Fruit fly (Drosophila melanogaster) whole organism, embryonic: Measurements from ENCODE around the gene CG14022.

Experiments used
- Asciz ChIP-seq: fragments of 200-800 bp; sonication (Bioruptor generic); optimal IDR thresholded peaks from 2 replicates; lab custom pipeline; 2017; ENCODE audit warnings: missing biosample characterization, mild to moderate bottlenecking, missing genetic modification characterization, missing genetic modification reagents
- BEAF-32 ChIP-seq: fragments of 200-800 bp; sonication (Bioruptor generic); optimal IDR thresholded peaks from 3 replicates; lab custom pipeline; 2017; ENCODE audit warnings: missing biosample characterization, missing genetic modification characterization, mild to moderate bottlenecking, moderate library complexity, missing genetic modification reagents
- Bdp1 ChIP-seq: fragments of 200-800 bp; sonication (Bioruptor generic); optimal IDR thresholded peaks from 3 replicates; lab custom pipeline; 2016; ENCODE audit warnings: missing biosample characterization, missing genetic modification characterization
- CG1024 ChIP-seq: fragments of 200-800 bp; sonication (Bioruptor generic); IDR thresholded peaks from 2 replicates; pipeline ENCODE4 v1.3.6; 2022; ENCODE audit warnings: missing biosample characterization, missing genetic modification characterization
- CG10366 ChIP-seq: fragments of 200-800 bp; sonication (Bioruptor generic); IDR thresholded peaks from 2 replicates; pipeline ENCODE4 v1.3.6; 2022; ENCODE audit warnings: missing biosample characterization, missing genetic modification characterization
- CG10431 ChIP-seq: fragments of 200-800 bp; sonication (Bioruptor generic); optimal IDR thresholded peaks from 3 replicates; lab custom pipeline; 2018; ENCODE audit warnings: missing biosample characterization, mild to moderate bottlenecking, missing genetic modification characterization
- CG13296 ChIP-seq: fragments of 200-800 bp; sonication (Bioruptor generic); optimal IDR thresholded peaks from 3 replicates; lab custom pipeline; 2018; ENCODE audit warnings: missing biosample characterization, mild to moderate bottlenecking, missing genetic modification characterization
- CG1603 ChIP-seq: fragments of 200-800 bp; sonication (Bioruptor generic); optimal IDR thresholded peaks from 2 replicates; lab custom pipeline; 2019; ENCODE audit warnings: missing biosample characterization, mild to moderate bottlenecking, missing genetic modification characterization, moderate library complexity
- CG16813 ChIP-seq: fragments of 200-800 bp; sonication (Bioruptor generic); IDR thresholded peaks from 3 replicates; pipeline ENCODE4 v1.3.6; 2022; ENCODE audit warnings: missing biosample characterization, missing genetic modification characterization; ENCODE audit not compliant: partially characterized antibody
- CG2202 ChIP-seq: fragments of 200-800 bp; sonication (Bioruptor generic); optimal IDR thresholded peaks from 2 replicates; lab custom pipeline; 2018; ENCODE audit warnings: missing biosample characterization, mild to moderate bottlenecking, missing genetic modification characterization
- CG2712 ChIP-seq: fragments of 200-800 bp; optimal IDR thresholded peaks from 3 replicates; lab custom pipeline; 2019; ENCODE audit warnings: missing biosample characterization, mild to moderate bottlenecking, missing genetic modification characterization, moderate library complexity
- CG31224 ChIP-seq: fragments of 200-800 bp; sonication (Bioruptor generic); IDR thresholded peaks from 2 replicates; pipeline ENCODE4 v1.3.6; 2022; ENCODE audit warnings: missing biosample characterization, missing genetic modification characterization
- CG4282 ChIP-seq: fragments of 200-800 bp; sonication (Bioruptor generic); optimal IDR thresholded peaks from 2 replicates; lab custom pipeline; 2016; ENCODE audit warnings: missing biosample characterization, missing genetic modification characterization
- CG6813 ChIP-seq: fragments of 200-800 bp; sonication (Bioruptor generic); optimal IDR thresholded peaks from 2 replicates; lab custom pipeline; 2017; ENCODE audit warnings: missing biosample characterization, missing genetic modification characterization, mild to moderate bottlenecking, moderate library complexity, missing genetic modification reagents
- CG7271 ChIP-seq: fragments of 200-800 bp; sonication (Bioruptor generic); optimal IDR thresholded peaks from 2 replicates; lab custom pipeline; 2018; ENCODE audit warnings: missing biosample characterization, mild to moderate bottlenecking, missing genetic modification characterization, moderate library complexity
- CG7987 ChIP-seq: fragments of 200-800 bp; sonication (Bioruptor generic); optimal IDR thresholded peaks from 2 replicates; lab custom pipeline; 2018; ENCODE audit warnings: missing biosample characterization, mild to moderate bottlenecking, missing genetic modification characterization, moderate library complexity
- CG9437 ChIP-seq: fragments of 200-800 bp; sonication (Bioruptor generic); optimal IDR thresholded peaks from 2 replicates; lab custom pipeline; 2018; ENCODE audit warnings: missing biosample characterization, mild to moderate bottlenecking, missing genetic modification characterization
- Dip3 ChIP-seq: fragments of 200-800 bp; sonication (Bioruptor generic); optimal IDR thresholded peaks from 3 replicates; lab custom pipeline; 2016; ENCODE audit warnings: missing biosample characterization, missing genetic modification characterization
- Med ChIP-seq: fragments of 200-800 bp; sonication (Bioruptor generic); peaks from one replicate; lab custom pipeline; 2016; ENCODE audit warnings: missing biosample characterization, missing genetic modification characterization, mild to moderate bottlenecking, inconsistent platforms, moderate library complexity
- NC2α ChIP-seq: fragments of 200-800 bp; sonication (Bioruptor generic); optimal IDR thresholded peaks from 2 replicates; lab custom pipeline; 2016; ENCODE audit warnings: missing biosample characterization, missing genetic modification characterization
- Nf-YA ChIP-seq: fragments of 200-800 bp; sonication (Bioruptor generic); IDR thresholded peaks from 2 replicates; pipeline ENCODE4 v1.3.6; 2022; ENCODE audit warnings: missing biosample characterization, missing genetic modification characterization
- PHDP ChIP-seq: fragments of 200-800 bp; sonication (Bioruptor generic); optimal IDR thresholded peaks from 3 replicates; lab custom pipeline; 2018; ENCODE audit warnings: missing biosample characterization, mild to moderate bottlenecking, missing genetic modification characterization, moderate library complexity
- Pdp1 ChIP-seq, 2 experiments: fragments of 200-800 bp; sonication (Bioruptor generic); optimal IDR thresholded peaks; 3 replicates each; lab custom pipeline; 2016; ENCODE audit warnings: missing biosample characterization in 2 of 2, missing genetic modification characterization in 2 of 2, mild to moderate bottlenecking in 1 of 2, moderate library complexity in 1 of 2
- Side ChIP-seq: fragments of 200-800 bp; sonication (Bioruptor generic); optimal IDR thresholded peaks from 2 replicates; lab custom pipeline; 2016; ENCODE audit warnings: missing biosample characterization, missing genetic modification characterization
- Vsx1 ChIP-seq: fragments of 200-800 bp; sonication (Bioruptor generic); optimal IDR thresholded peaks from 2 replicates; lab custom pipeline; 2017; ENCODE audit warnings: missing biosample characterization, mild to moderate bottlenecking, missing genetic modification characterization, missing genetic modification reagents
- Xrp1 ChIP-seq: fragments of 200-800 bp; sonication (Bioruptor generic); IDR thresholded peaks from 2 replicates; pipeline ENCODE4 v1.3.6; 2022; ENCODE audit warnings: missing biosample characterization, missing genetic modification characterization
- abd-A ChIP-seq: fragments of 200-800 bp; sonication (Bioruptor generic); optimal IDR thresholded peaks from 3 replicates; lab custom pipeline; 2019; ENCODE audit warnings: missing biosample characterization, mild to moderate bottlenecking, missing genetic modification characterization, moderate library complexity
- al ChIP-seq: fragments of 200-800 bp; sonication (Bioruptor generic); IDR thresholded peaks from 2 replicates; pipeline ENCODE4 v1.3.6; 2022; ENCODE audit warnings: missing biosample characterization, missing genetic modification characterization
- ara ChIP-seq: fragments of 200-800 bp; sonication (Bioruptor generic); IDR thresholded peaks from 2 replicates; pipeline ENCODE4 v1.3.6; 2022; ENCODE audit warnings: missing biosample characterization, missing genetic modification characterization
- bowl ChIP-seq: fragments of 200-800 bp; sonication (Bioruptor generic); IDR thresholded peaks from 2 replicates; pipeline ENCODE4 v1.3.6; 2022; ENCODE audit warnings: missing biosample characterization, missing genetic modification characterization
- cg ChIP-seq: fragments of 200-800 bp; sonication (Bioruptor generic); optimal IDR thresholded peaks from 3 replicates; lab custom pipeline; 2019; ENCODE audit warnings: missing biosample characterization, mild to moderate bottlenecking, missing genetic modification characterization, moderate library complexity
- chinmo ChIP-seq: fragments of 200-800 bp; sonication (Bioruptor generic); IDR thresholded peaks from 4 replicates; pipeline ENCODE4 v1.3.6; 2022; ENCODE audit warnings: missing biosample characterization, missing genetic modification characterization; ENCODE audit not compliant: partially characterized antibody
- dimm ChIP-seq: fragments of 200-800 bp; sonication (Bioruptor generic); IDR thresholded peaks from 2 replicates; pipeline ENCODE4 v1.3.6; 2022; ENCODE audit warnings: missing biosample characterization, missing genetic modification characterization
- dmrt11E ChIP-seq: fragments of 200-800 bp; sonication (Bioruptor generic); optimal IDR thresholded peaks from 3 replicates; lab custom pipeline; 2018; ENCODE audit warnings: missing biosample characterization, mild to moderate bottlenecking, missing genetic modification characterization, moderate library complexity
- dmrt99B ChIP-seq: fragments of 200-800 bp; sonication (Bioruptor generic); optimal IDR thresholded peaks from 2 replicates; lab custom pipeline; 2018; ENCODE audit warnings: missing biosample characterization, mild to moderate bottlenecking, missing genetic modification characterization, moderate library complexity
- gce ChIP-seq: fragments of 200-800 bp; sonication (Bioruptor generic); IDR thresholded peaks from 3 replicates; pipeline ENCODE4 v1.3.6; 2022; ENCODE audit warnings: missing biosample characterization, missing genetic modification characterization
- gem ChIP-seq: fragments of 200-800 bp; sonication (Bioruptor generic); optimal IDR thresholded peaks from 2 replicates; lab custom pipeline; 2019; ENCODE audit warnings: missing biosample characterization, mild to moderate bottlenecking, missing genetic modification characterization, moderate library complexity
- gsb-n ChIP-seq: fragments of 200-800 bp; sonication (Bioruptor generic); optimal IDR thresholded peaks from 3 replicates; lab custom pipeline; 2018; ENCODE audit warnings: missing biosample characterization, mild to moderate bottlenecking, missing genetic modification characterization
- lola ChIP-seq, 3 experiments: fragments of >200 bp in 2 of 3; fragments of 200-800 bp in 1 of 3; sonication (Bioruptor generic) in 1 of 3; optimal IDR thresholded peaks; 2 replicates each; lab custom pipeline; 2017 to 2019; ENCODE audit warnings: missing biosample characterization in 3 of 3, missing genetic modification characterization in 3 of 3, mild to moderate bottlenecking in 1 of 3, moderate library complexity in 1 of 3
- luna ChIP-seq: fragments of 200-800 bp; sonication (Bioruptor generic); optimal IDR thresholded peaks from 2 replicates; lab custom pipeline; 2016; ENCODE audit warnings: missing biosample characterization, missing genetic modification characterization
- mam ChIP-seq: fragments of 200-800 bp; sonication (Bioruptor generic); optimal IDR thresholded peaks from 3 replicates; lab custom pipeline; 2016; ENCODE audit warnings: missing biosample characterization, missing genetic modification characterization
- nau ChIP-seq: fragments of 200-800 bp; sonication (Bioruptor generic); optimal IDR thresholded peaks from 3 replicates; lab custom pipeline; 2017; ENCODE audit warnings: missing biosample characterization, mild to moderate bottlenecking, missing genetic modification characterization, missing genetic modification reagents
- pb ChIP-seq: fragments of 200-800 bp; sonication (Bioruptor generic); optimal IDR thresholded peaks from 3 replicates; lab custom pipeline; 2016; ENCODE audit warnings: missing biosample characterization, missing genetic modification characterization
- pzg ChIP-seq: fragments of 200-800 bp; sonication (Bioruptor generic); optimal IDR thresholded peaks from 3 replicates; lab custom pipeline; 2018; ENCODE audit warnings: missing biosample characterization, mild to moderate bottlenecking, missing genetic modification characterization, moderate library complexity
- rib ChIP-seq: fragments of 200-800 bp; sonication (Bioruptor generic); IDR thresholded peaks from 2 replicates; pipeline ENCODE4 v1.3.6; 2022; ENCODE audit warnings: missing biosample characterization, missing genetic modification characterization
- sens ChIP-seq: fragments of 200-800 bp; sonication (Bioruptor generic); peaks from one replicate; lab custom pipeline; 2016; ENCODE audit warnings: missing biosample characterization, missing genetic modification characterization
- seq ChIP-seq: fragments of 200-800 bp; sonication (Bioruptor generic); IDR thresholded peaks from 2 replicates; pipeline ENCODE4 v1.3.6; 2022; ENCODE audit warnings: missing biosample characterization, missing genetic modification characterization
- sqz ChIP-seq: fragments of 200-800 bp; sonication (Bioruptor generic); optimal IDR thresholded peaks from 3 replicates; lab custom pipeline; 2018; ENCODE audit warnings: missing biosample characterization, mild to moderate bottlenecking, missing genetic modification characterization

Gene CG14022

dm6 chr2L:5341015-5341608, 12.4 kb upstream of the CG14022 start (continued):
- TF ChIP-seq BEAF-32 (GFP tag; lab: Kevin White, UChicago) = peak; percentile 19

dm6 chr2L:5338721-5339036, 10.0 kb upstream of the CG14022 start:
- TF ChIP-seq sens (GFP tag; lab: Kevin White, UChicago) (peak; percentile 19), mam (GFP tag; lab: Kevin White, UChicago) (no peak), nau (GFP tag; lab: Kevin White, UChicago) (peak; percentile 49), sqz (GFP tag; lab: Kevin White, UChicago) (no peak), gem (tag; lab: Kevin White, UChicago) (peak; percentile 39), CG6813 (GFP tag; lab: Kevin White, UChicago) (peak; percentile 15), chinmo (GFP tag; lab: Robert Waterston, UW) (no peak), rib (no peak), ara (GFP tag; lab: Robert Waterston, UW) (0 out of 2 replicates have a peak, but pooled peaks have one; percentile 13), CG4282 (GFP tag; lab: Kevin White, UChicago) (no peak), CG7271 (peak; percentile 15), bowl (GFP tag; lab: Robert Waterston, UW) (no peak), CG2712 (peak; percentile 1), CG16813 (GFP tag; lab: Robert Waterston, UW) (no peak), gce (GFP tag; lab: Robert Waterston, UW) (no peak), CG1024 (GFP tag; lab: Robert Waterston, UW) (peak; percentile 14; the same call in 1 of the 2 replicates), Nf-YA (GFP tag; lab: Robert Waterston, UW) (no peak), Side (no peak), dimm (GFP tag; lab: Robert Waterston, UW) (no peak), Vsx1 (peak; percentile 23), dmrt99B (tag; lab: Kevin White, UChicago) (peak; percentile 32), al (GFP tag; lab: Robert Waterston, UW) (no peak), pzg (no peak), gsb-n (peak; percentile 63), pb (GFP tag; lab: Kevin White, UChicago) (no peak), Med (peak; percentile 57), NC2α (GFP tag; lab: Kevin White, UChicago) (no peak), Dip3 (GFP tag; lab: Kevin White, UChicago) (no peak), CG9437 (no peak), CG1603 (tag; lab: Kevin White, UChicago) (peak; percentile 57), lola (GFP tag; optimal IDR thresholded peaks at IDR 0.05; lab: Kevin White, UChicago) (peak in 1 of 3 experiments; percentile 14), PHDP (tag; lab: Kevin White, UChicago) (peak; percentile 20), CG10431 (GFP tag; lab: Kevin White, UChicago) (no peak), dmrt11E (tag; lab: Kevin White, UChicago) (peak; percentile 19), Pdp1 (GFP tag; optimal IDR thresholded peaks at IDR 0.05; lab: Kevin White, UChicago) (no peak), Asciz (peak; percentile 86), CG13296 (GFP tag; lab: Kevin White, UChicago) (no peak), Xrp1 (GFP tag; lab: Robert Waterston, UW) (peak; percentile 35; the same call in 1 of the 2 replicates), luna (GFP tag; lab: Kevin White, UChicago) (no peak), cg (no peak), CG10366 (GFP tag; lab: Robert Waterston, UW) (no peak), abd-A (tag; lab: Kevin White, UChicago) (no peak), CG2202 (peak; percentile 57), CG31224 (GFP tag; lab: Robert Waterston, UW) (no peak), seq (GFP tag; lab: Robert Waterston, UW) (no peak), Bdp1 (GFP tag; lab: Kevin White, UChicago) (no peak), CG7987 (no peak)
